Worm (Caenorhabditis elegans) whole organism, L3 larva: ENCODE data around the gene grd-13.

Experiments
- aly-2 ChIP-seq: fragments of 150-350 bp; optimal IDR thresholded peaks from 2 replicates; lab custom pipeline; 2014; ENCODE audit warnings: missing biosample characterization, missing genetic modification characterization
- ama-1 ChIP-seq: fragments of 150-350 bp; optimal IDR thresholded peaks from 2 replicates; lab custom pipeline; 2018
- fkh-2 ChIP-seq: fragments of 150-350 bp; optimal IDR thresholded peaks from 2 replicates; lab custom pipeline; 2014; ENCODE audit warnings: missing biosample characterization, missing genetic modification reagents, missing genetic modification characterization
- nhr-11 ChIP-seq: fragments of 150-350 bp; optimal IDR thresholded peaks from 2 replicates; lab custom pipeline; 2014; ENCODE audit warnings: missing biosample characterization, missing genetic modification characterization
- nhr-23 ChIP-seq: fragments of 150-350 bp; optimal IDR thresholded peaks from 2 replicates; lab custom pipeline; 2014; ENCODE audit warnings: missing biosample characterization, missing genetic modification reagents, missing genetic modification characterization
- nhr-28 ChIP-seq: fragments of 150-350 bp; optimal IDR thresholded peaks from 2 replicates; lab custom pipeline; 2014; ENCODE audit warnings: missing biosample characterization, missing genetic modification characterization
- nhr-77 ChIP-seq: fragments of 150-350 bp; optimal IDR thresholded peaks from 2 replicates; lab custom pipeline; 2014; ENCODE audit warnings: missing biosample characterization, missing genetic modification characterization
- zag-1 ChIP-seq: fragments of 150-350 bp; optimal IDR thresholded peaks from 2 replicates; lab custom pipeline; 2014; ENCODE audit warnings: missing biosample characterization, missing genetic modification characterization

ce11 chrIV:3463254-3463653 is 25.1 kb downstream of the grd-13 start, which contains the start of gene F58E2.4:
- TF ChIP-seq nhr-23 (no peak), nhr-77 (tag; lab: Kevin White, UChicago) (no peak), aly-2 (no peak), fkh-2 (no peak), nhr-11 (tag; lab: Kevin White, UChicago) (no peak), ama-1 (lab: Kevin White, UChicago) (no peak), zag-1 (no peak), nhr-28 (no peak)
